Worm (Caenorhabditis elegans) whole organism, young adult: ENCODE data around the gene F46C3.7.

Experiments
- B0336.3 ChIP-seq: fragments of 200-800 bp; sonication (Bioruptor generic); IDR thresholded peaks from 2 replicates; pipeline ENCODE4 v1.3.6; 2022; ENCODE audit warnings: missing genetic modification characterization, missing compliant biosample characterization
- C06A6.2 ChIP-seq: fragments of 200-800 bp; sonication (Bioruptor generic); conservative IDR thresholded peaks from 2 replicates; pipeline ENCODE4 v1.3.6; 2022; ENCODE audit warnings: missing genetic modification characterization, missing compliant biosample characterization
- F37B4.10 ChIP-seq: fragments of 200-800 bp; sonication (Bioruptor generic); IDR thresholded peaks from 2 replicates; pipeline ENCODE4 v1.3.6; 2022; ENCODE audit warnings: missing genetic modification characterization, missing compliant biosample characterization
- Y53F4B.3 ChIP-seq: fragments of 200-800 bp; sonication (Bioruptor generic); IDR thresholded peaks from 2 replicates; pipeline ENCODE4 v1.3.6; 2022; ENCODE audit warnings: missing genetic modification reagents, missing genetic modification characterization, missing compliant biosample characterization
- Y53G8AR.9 ChIP-seq: fragments of 200-800 bp; sonication (Bioruptor generic); conservative IDR thresholded peaks from 2 replicates; pipeline ENCODE4 v1.3.6; 2022; ENCODE audit warnings: missing genetic modification reagents, missing genetic modification characterization, missing compliant biosample characterization
- akir-1 ChIP-seq: fragments of 200-800 bp; sonication (Bioruptor generic); optimal IDR thresholded peaks from 2 replicates; lab custom pipeline; 2018; ENCODE audit warnings: mild to moderate bottlenecking, missing genetic modification characterization, moderate library complexity, missing compliant biosample characterization
- ama-1 ChIP-seq, 3 experiments: fragments of 150-350 bp in 1 of 3; sonication (generic microtip) in 2 of 3; optimal IDR thresholded peaks; 2 replicates each; lab custom pipeline; 2014 to 2018; ENCODE audit warnings: missing biosample characterization in 2 of 3, missing genetic modification characterization in 2 of 3, missing genetic modification reagents in 2 of 3
- atf-7 ChIP-seq: sonication (generic microtip); optimal IDR thresholded peaks from 2 replicates; lab custom pipeline; 2017; ENCODE audit warnings: mild to moderate bottlenecking, missing genetic modification characterization, missing compliant biosample characterization
- attf-3 ChIP-seq: fragments of 200-800 bp; sonication (Bioruptor generic); conservative IDR thresholded peaks from 2 replicates; pipeline ENCODE4 v1.3.6; 2022; ENCODE audit warnings: missing genetic modification reagents, missing genetic modification characterization, missing compliant biosample characterization
- cebp-1 ChIP-seq, 2 experiments: fragments of 200-800 bp in 1 of 2; sonication (Bioruptor generic) in 1 of 2; sonication (generic microtip) in 1 of 2; IDR thresholded peaks in 1 of 2; optimal IDR thresholded peaks in 1 of 2; 2 replicates each; pipeline versions ENCODE4 v1.3.6 to Lab custom; 2017 to 2022; ENCODE audit warnings: missing compliant biosample characterization in 2 of 2, missing genetic modification characterization in 2 of 2, mild to moderate bottlenecking in 1 of 2, missing genetic modification reagents in 1 of 2, moderate library complexity in 1 of 2
- ceh-40 ChIP-seq: fragments of 200-800 bp; sonication (Bioruptor generic); IDR thresholded peaks from 2 replicates; pipeline ENCODE4 v1.3.6; 2022; ENCODE audit warnings: missing genetic modification characterization, missing compliant biosample characterization
- ceh-79 ChIP-seq: sonication (generic microtip); optimal IDR thresholded peaks from 2 replicates; lab custom pipeline; 2017; ENCODE audit warnings: mild to moderate bottlenecking, missing genetic modification characterization, missing compliant biosample characterization
- die-1 ChIP-seq: sonication (generic microtip); optimal IDR thresholded peaks from 2 replicates; lab custom pipeline; 2016; ENCODE audit warnings: missing genotype, mild to moderate bottlenecking, missing genetic modification characterization, missing compliant biosample characterization
- egl-44 ChIP-seq: fragments of 200-800 bp; sonication (Bioruptor generic); IDR thresholded peaks from 2 replicates; pipeline ENCODE4 v1.3.6; 2022; ENCODE audit warnings: missing genetic modification reagents, missing genetic modification characterization, missing compliant biosample characterization
- egrh-3 ChIP-seq: fragments of 200-800 bp; sonication (Bioruptor generic); IDR thresholded peaks from 2 replicates; pipeline ENCODE4 v1.3.6; 2022; ENCODE audit warnings: missing genetic modification reagents, missing genetic modification characterization, missing compliant biosample characterization
- hlh-26 ChIP-seq: fragments of 200-800 bp; sonication (Bioruptor generic); conservative IDR thresholded peaks from 2 replicates; pipeline ENCODE4 v1.3.6; 2022; ENCODE audit warnings: missing genetic modification reagents, missing genetic modification characterization, missing compliant biosample characterization
- hmg-1.2 ChIP-seq: fragments of 200-800 bp; sonication (Bioruptor generic); IDR thresholded peaks from 2 replicates; pipeline ENCODE4 v1.3.6; 2022; ENCODE audit warnings: missing genetic modification reagents, missing genetic modification characterization, missing compliant biosample characterization
- hrde-1 ChIP-seq: sonication (generic microtip); optimal IDR thresholded peaks from 2 replicates; lab custom pipeline; 2016; ENCODE audit warnings: missing genetic modification characterization, mild to moderate bottlenecking, missing compliant biosample characterization, moderate library complexity, missing genotype, missing genetic modification reagents, borderline replicate concordance
- lag-1 ChIP-seq: fragments of 200-800 bp; sonication (Bioruptor generic); IDR thresholded peaks from 2 replicates; pipeline ENCODE4 v1.3.6; 2022; ENCODE audit warnings: missing genetic modification reagents, missing genetic modification characterization, missing compliant biosample characterization
- lin-35 ChIP-seq, 3 experiments: fragments of 150-350 bp in 2 of 3; sonication (generic microtip) in 1 of 3; optimal IDR thresholded peaks; 2 replicates each; lab custom pipeline; 2014 to 2018; ENCODE audit warnings: missing biosample characterization in 3 of 3, missing genetic modification characterization in 3 of 3, missing genetic modification reagents in 3 of 3
- lin-40 ChIP-seq: sonication (generic microtip); optimal IDR thresholded peaks from 2 replicates; lab custom pipeline; 2016; ENCODE audit warnings: missing genetic modification characterization, mild to moderate bottlenecking, missing compliant biosample characterization, missing genotype, missing genetic modification reagents
- lir-1 ChIP-seq: fragments of 200-800 bp; sonication (Bioruptor generic); conservative IDR thresholded peaks from 2 replicates; pipeline ENCODE4 v1.3.6; 2022; ENCODE audit warnings: missing genetic modification reagents, missing genetic modification characterization, missing compliant biosample characterization
- lsy-27 ChIP-seq: sonication (generic microtip); optimal IDR thresholded peaks from 2 replicates; lab custom pipeline; 2017; ENCODE audit warnings: missing genetic modification characterization, mild to moderate bottlenecking, missing compliant biosample characterization, antibody characterized with exemption, missing genotype, borderline replicate concordance; ENCODE audit not compliant: insufficient read depth
- mcd-1 ChIP-seq: fragments of 200-800 bp; sonication (Bioruptor generic); IDR thresholded peaks from 2 replicates; pipeline ENCODE4 v1.3.6; 2022; ENCODE audit warnings: missing genetic modification reagents, missing genetic modification characterization, missing compliant biosample characterization
- nfya-2 ChIP-seq: fragments of 200-800 bp; sonication (Bioruptor generic); IDR thresholded peaks from 2 replicates; pipeline ENCODE4 v1.3.6; 2022; ENCODE audit warnings: missing genetic modification reagents, missing genetic modification characterization, missing compliant biosample characterization
- nhr-80 ChIP-seq: sonication (generic microtip); optimal IDR thresholded peaks from 2 replicates; lab custom pipeline; 2016; ENCODE audit warnings: missing genetic modification characterization, missing compliant biosample characterization
- nhr-90 ChIP-seq: sonication (generic microtip); optimal IDR thresholded peaks from 2 replicates; lab custom pipeline; 2016; ENCODE audit warnings: missing genotype, mild to moderate bottlenecking, missing genetic modification characterization, missing compliant biosample characterization
- pbrm-1 ChIP-seq: fragments of 200-800 bp; sonication (Bioruptor generic); IDR thresholded peaks from 2 replicates; pipeline ENCODE4 v1.3.6; 2022; ENCODE audit warnings: missing genetic modification reagents, missing genetic modification characterization, missing compliant biosample characterization
- snpc-3.4 ChIP-seq: sonication (generic microtip); optimal IDR thresholded peaks from 2 replicates; lab custom pipeline; 2017; ENCODE audit warnings: missing genetic modification characterization, mild to moderate bottlenecking, missing compliant biosample characterization, antibody characterized with exemption, moderate library complexity, missing genotype, missing genetic modification reagents
- sptf-2 ChIP-seq: fragments of 200-800 bp; sonication (Bioruptor generic); optimal IDR thresholded peaks from 2 replicates; lab custom pipeline; 2018; ENCODE audit warnings: mild to moderate bottlenecking, missing genetic modification characterization, missing compliant biosample characterization
- tbp1 ChIP-seq: fragments of 200-800 bp; sonication (Bioruptor generic); optimal IDR thresholded peaks from 2 replicates; lab custom pipeline; 2018; ENCODE audit warnings: mild to moderate bottlenecking, missing genetic modification characterization, missing compliant biosample characterization
- unc-62 ChIP-seq: fragments of 150-350 bp; optimal IDR thresholded peaks from 2 replicates; lab custom pipeline; 2014; ENCODE audit warnings: missing biosample characterization, missing genetic modification reagents, missing genetic modification characterization
- zfh-2 ChIP-seq: fragments of 200-800 bp; sonication (Bioruptor generic); conservative IDR thresholded peaks from 2 replicates; pipeline ENCODE4 v1.3.6; 2022; ENCODE audit warnings: missing genetic modification reagents, missing genetic modification characterization, missing compliant biosample characterization
- ztf-22 ChIP-seq: fragments of 200-800 bp; sonication (Bioruptor generic); optimal IDR thresholded peaks from 2 replicates; lab custom pipeline; 2018; ENCODE audit warnings: mild to moderate bottlenecking, missing genetic modification characterization, moderate library complexity, missing compliant biosample characterization

Gene F46C3.7

DNA sequence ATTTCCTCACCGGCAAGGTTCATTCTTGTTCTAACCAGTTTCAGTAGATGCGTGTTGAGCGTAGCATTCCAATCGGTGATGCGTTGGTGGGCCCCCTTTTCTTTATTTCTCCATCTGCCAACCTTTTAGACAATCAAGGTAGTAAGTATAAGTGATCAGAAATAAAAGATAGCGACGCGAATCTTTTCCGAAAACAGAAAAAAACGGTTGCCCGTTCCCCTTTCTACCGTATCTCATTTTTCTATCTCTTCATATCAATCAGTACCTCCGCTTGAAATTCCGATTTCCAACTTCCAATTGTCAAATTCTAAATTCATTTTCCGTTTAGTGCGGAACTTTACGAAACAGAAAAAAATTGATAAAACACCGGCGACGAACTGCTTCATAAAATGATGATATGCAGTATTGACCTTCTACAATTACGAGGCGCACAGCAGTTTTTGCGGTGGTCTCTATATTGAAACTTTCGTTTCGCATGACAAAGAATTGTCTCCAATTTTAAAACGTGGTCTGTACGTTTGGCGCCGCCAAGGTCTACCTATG lies 39.6 kb downstream of the F46C3.7 start:
- TF ChIP-seq mcd-1 (GFP tag; lab: Robert Waterston, UW) (no peak), lsy-27 (no peak), ceh-79 (tag; lab: Kevin White, UChicago) (no peak), sptf-2 (GFP tag; lab: Kevin White, UChicago) (no peak)

DNA sequence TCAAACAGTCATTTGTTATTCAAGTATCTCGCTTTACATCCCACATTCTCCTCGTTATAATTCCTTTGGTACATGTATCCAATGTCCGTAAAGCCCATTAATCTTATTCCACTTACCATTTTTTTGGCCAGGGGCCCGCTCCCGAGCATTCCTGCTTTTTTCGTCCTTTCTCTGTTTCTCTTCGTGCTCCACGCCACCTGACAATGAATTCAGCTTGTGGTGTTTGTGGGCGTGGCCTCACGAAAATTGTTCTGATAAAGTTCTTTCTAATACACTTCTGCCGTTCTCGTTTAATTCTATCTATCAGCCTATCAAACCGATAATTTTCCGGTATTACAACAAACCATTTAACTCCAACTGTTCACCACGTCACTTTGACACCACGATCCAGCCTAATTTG lies 40.2 kb downstream of the F46C3.7 start:
- TF ChIP-seq nhr-80 (peak; percentile 13), hlh-26 (GFP tag; lab: Robert Waterston, UW) (no peak), hmg-1.2 (GFP tag; lab: Robert Waterston, UW) (peak; percentile 14; the same call in 1 of the 2 replicates)

DNA sequence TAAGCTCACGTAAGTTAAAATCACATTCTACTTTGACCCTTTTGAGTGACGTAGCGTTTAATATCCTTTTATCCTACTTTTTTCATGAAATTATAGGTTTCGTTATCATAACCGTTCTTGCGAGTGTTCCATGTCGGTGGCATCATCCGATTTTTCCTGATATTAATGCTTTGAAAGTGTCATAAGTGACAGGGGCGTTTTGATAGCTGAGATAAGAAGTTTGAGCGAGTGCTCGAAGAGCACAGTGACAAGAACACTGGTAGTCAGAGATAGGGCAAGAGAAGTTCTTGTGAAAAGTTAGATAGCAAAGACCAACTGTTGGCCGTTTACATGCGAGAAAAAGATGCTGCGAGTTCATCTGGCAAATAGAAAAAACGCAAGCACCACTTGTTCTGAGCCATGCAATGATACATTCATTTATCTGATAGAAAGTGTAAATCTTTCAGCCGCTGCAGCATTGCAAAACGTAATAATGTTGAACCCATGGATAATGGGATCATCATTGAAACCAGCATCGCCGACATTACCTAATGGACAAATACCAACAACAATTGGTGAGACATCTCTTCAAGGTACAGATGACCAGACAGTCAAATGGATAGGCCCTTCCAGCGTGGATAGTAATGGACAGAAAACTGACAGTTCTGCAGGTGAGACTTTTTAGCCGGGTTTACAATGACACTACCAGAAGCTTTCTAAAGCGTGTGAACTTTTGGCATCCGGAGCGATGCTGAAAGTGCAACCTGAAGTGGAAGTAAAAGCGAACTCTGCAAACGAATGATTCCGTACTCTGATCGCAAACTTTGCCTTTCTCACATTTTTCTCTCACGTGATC lies 41.4 kb downstream of the F46C3.7 start:
- peak; percentile 94 for TF ChIP-seq nhr-80
- peak; percentile 20 for TF ChIP-seq tbp1
- TF ChIP-seq ama-1 (optimal IDR thresholded peaks at IDR 0.05; lab: Kevin White, UChicago), result peak; percentile 48
- TF ChIP-seq ama-1 (GFP tag; optimal IDR thresholded peaks at IDR 0.05; lab: Kevin White, UChicago), result no peak
- TF ChIP-seq lir-1, result 0 out of 2 replicates have a peak, but pooled peaks have one; percentile 27
- no peak for TF ChIP-seq cebp-1 (GFP tag; IDR thresholded peaks at IDR 0.05; lab: Robert Waterston, UW)
- peak; percentile 20 for TF ChIP-seq cebp-1 (tag; optimal IDR thresholded peaks at IDR 0.05; lab: Kevin White, UChicago)
- TF ChIP-seq atf-7 (tag; lab: Kevin White, UChicago), result peak; percentile 3
- no peak for TF ChIP-seq lin-35 (GFP tag; optimal IDR thresholded peaks at IDR 0.05; lab: Kevin White, UChicago)
- no peak for TF ChIP-seq egrh-3
- TF ChIP-seq nhr-90 (tag; lab: Kevin White, UChicago), result peak; percentile 45
- peak; percentile 15 for TF ChIP-seq ztf-22
- peak; percentile 40 for TF ChIP-seq unc-62 (GFP tag; lab: Kevin White, UChicago)
- no peak for TF ChIP-seq C06A6.2 (GFP tag; lab: Robert Waterston, UW)
- 0 out of 2 replicates have a peak, but pooled peaks have one; percentile 8 for TF ChIP-seq Y53G8AR.9 (GFP tag; lab: Robert Waterston, UW)

DNA sequence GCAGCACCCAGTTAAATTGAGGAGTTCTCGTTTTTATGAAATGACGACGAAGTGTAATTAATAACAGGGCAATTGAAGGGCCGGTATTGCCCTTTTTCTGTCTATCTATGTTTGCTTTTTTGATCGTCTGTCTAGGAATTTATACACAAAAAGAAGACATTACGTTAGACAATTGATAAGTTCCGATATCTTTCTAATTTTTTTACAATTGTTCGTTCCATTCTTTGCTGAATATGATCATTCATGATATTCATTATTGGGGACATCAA lies 41.9 kb downstream of the F46C3.7 start:
- TF ChIP-seq lin-40 (tag; lab: Kevin White, UChicago), result peak; percentile 19
- no peak for TF ChIP-seq lag-1

DNA sequence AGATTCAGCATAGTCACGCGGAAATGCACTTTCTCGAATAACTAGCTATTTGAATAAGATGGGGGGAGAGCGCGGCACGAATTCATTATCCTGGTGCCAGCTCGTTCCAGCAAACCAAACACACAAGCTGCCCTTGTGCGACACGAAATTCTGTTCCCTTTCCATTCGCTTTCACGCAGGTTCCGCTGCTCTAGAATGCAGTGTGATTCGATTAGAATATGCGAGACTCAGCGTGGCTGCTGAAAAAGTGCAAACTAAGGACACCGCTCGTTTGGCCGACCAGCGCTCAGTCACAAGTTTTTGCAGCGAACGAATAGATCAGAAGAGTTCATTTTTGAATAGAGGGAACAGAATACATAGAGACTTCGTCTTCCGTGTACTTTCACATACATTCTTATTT lies 42.3 kb downstream of the F46C3.7 start:
- TF ChIP-seq pbrm-1, result 0 out of 2 replicates have a peak, but pooled peaks have one; percentile 24
- TF ChIP-seq zfh-2 (GFP tag; lab: Robert Waterston, UW), result 0 out of 2 replicates have a peak, but pooled peaks have one; percentile 34
- TF ChIP-seq egl-44 (GFP tag; lab: Robert Waterston, UW), result no peak
- TF ChIP-seq ceh-40, result no peak
- TF ChIP-seq nhr-90 (tag; lab: Kevin White, UChicago), result no peak
- TF ChIP-seq nfya-2 (GFP tag; lab: Robert Waterston, UW), result no peak
- TF ChIP-seq attf-3, result no peak
- TF ChIP-seq akir-1 (GFP tag; lab: Kevin White, UChicago), result no peak
- peak; percentile 4; the same call in 1 of the 2 replicates for TF ChIP-seq B0336.3
- no peak for TF ChIP-seq hrde-1
- TF ChIP-seq die-1, result peak; percentile 12
- TF ChIP-seq Y53F4B.3 (GFP tag; lab: Robert Waterston, UW), result no peak
- no peak for TF ChIP-seq F37B4.10 (GFP tag; lab: Robert Waterston, UW)
- no peak for TF ChIP-seq atf-7 (tag; lab: Kevin White, UChicago)
- no peak for TF ChIP-seq snpc-3.4
- TF ChIP-seq, all 124 proteins: peak for 4
